Worm (Caenorhabditis elegans): Measurements from ENCODE around the gene Y69A2AR.25.

ce11 chrIV:2568267-2568666 lies at the start of gene Y69A2AR.25, which contains the start of gene Y69A2AR.12:
- TF ChIP-seq him-1 (tag; optimal IDR thresholded peaks at IDR 0.05) (no peak), W03F9.2 (tag; optimal IDR thresholded peaks at IDR 0.05) (no peak)
